Fruit fly (Drosophila melanogaster) whole organism, adult: Measurements from ENCODE around the gene U2af38.

ENCODE experiments used
- CG14711 ChIP-seq: fragments of 200-800 bp; sonication (Bioruptor generic); optimal IDR thresholded peaks from 2 replicates; lab custom pipeline; 2018; ENCODE audit warnings: missing biosample characterization, mild to moderate bottlenecking, missing genetic modification characterization, moderate library complexity
- CG7101 ChIP-seq: fragments of 200-800 bp; sonication (Bioruptor generic); optimal IDR thresholded peaks from 2 replicates; lab custom pipeline; 2018; ENCODE audit warnings: missing biosample characterization, mild to moderate bottlenecking, missing genetic modification characterization, moderate library complexity
- Clk ChIP-seq: fragments of 200-800 bp; sonication (Bioruptor generic); optimal IDR thresholded peaks from 2 replicates; lab custom pipeline; 2017; ENCODE audit warnings: missing biosample characterization, missing genetic modification characterization
- Crg-1 ChIP-seq: fragments of 200-800 bp; sonication (Bioruptor generic); optimal IDR thresholded peaks from 2 replicates; lab custom pipeline; 2016; ENCODE audit warnings: missing biosample characterization, missing genetic modification characterization
- Hr96 ChIP-seq: fragments of 200-800 bp; sonication (Bioruptor generic); optimal IDR thresholded peaks from 2 replicates; lab custom pipeline; 2016; ENCODE audit warnings: missing biosample characterization, missing genetic modification characterization
- Mnt ChIP-seq: fragments of 200-800 bp; sonication (Bioruptor generic); optimal IDR thresholded peaks from 2 replicates; lab custom pipeline; 2016; ENCODE audit warnings: missing biosample characterization, mild to moderate bottlenecking, missing genetic modification characterization
- bab1 ChIP-seq: fragments of 200-800 bp; sonication (Bioruptor generic); optimal IDR thresholded peaks from 3 replicates; lab custom pipeline; 2019; ENCODE audit warnings: missing biosample characterization, mild to moderate bottlenecking, missing genetic modification characterization, moderate library complexity
- cic ChIP-seq: fragments of 200-800 bp; sonication (Bioruptor generic); optimal IDR thresholded peaks from 2 replicates; lab custom pipeline; 2017; ENCODE audit warnings: missing biosample characterization, mild to moderate bottlenecking, missing genetic modification characterization, moderate library complexity
- cnc ChIP-seq, 2 experiments: fragments of >200 bp; optimal IDR thresholded peaks; 2 replicates each; lab custom pipeline; 2017
- kay ChIP-seq: fragments of 200-800 bp; sonication (Bioruptor generic); peaks from one replicate; lab custom pipeline; 2016; ENCODE audit warnings: missing biosample characterization, missing genetic modification characterization, borderline replicate concordance
- ovo ChIP-seq: fragments of 200-800 bp; sonication (Bioruptor generic); optimal IDR thresholded peaks from 2 replicates; lab custom pipeline; 2016; ENCODE audit warnings: missing biosample characterization, missing genetic modification characterization
- pad ChIP-seq: fragments of 200-800 bp; sonication (Bioruptor generic); optimal IDR thresholded peaks from 3 replicates; lab custom pipeline; 2017; ENCODE audit warnings: missing biosample characterization, missing genetic modification characterization, mild to moderate bottlenecking, moderate library complexity, missing genetic modification reagents
- toe ChIP-seq: fragments of 200-800 bp; sonication (Bioruptor generic); optimal IDR thresholded peaks from 2 replicates; lab custom pipeline; 2016; ENCODE audit warnings: missing biosample characterization, missing genetic modification characterization

DNA sequence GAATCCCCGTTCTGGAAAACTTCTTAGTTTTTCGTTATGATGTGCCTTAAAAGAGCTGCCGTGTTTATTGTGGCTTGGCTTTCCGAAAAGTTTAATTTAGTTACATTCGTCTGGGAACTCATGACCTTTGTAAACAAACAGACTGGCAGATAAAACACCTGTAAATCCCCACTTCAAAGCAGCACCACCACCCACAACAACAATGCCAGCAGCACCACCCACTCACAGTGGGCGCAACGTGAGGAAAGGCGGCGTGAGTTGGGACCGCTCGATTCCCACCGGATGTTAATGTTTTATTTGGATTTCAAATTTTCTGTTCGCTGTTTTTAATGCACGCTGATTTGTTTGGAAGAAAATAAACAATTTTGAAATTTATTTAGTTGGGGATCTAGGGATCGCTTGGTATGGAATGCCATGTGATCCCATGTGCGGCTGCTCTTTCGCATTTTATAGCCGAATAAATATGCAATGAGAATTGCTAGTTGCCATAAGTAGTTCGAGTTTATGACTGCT is 13.8 kb upstream of the U2af38 start:
- TF ChIP-seq CG14711 (tag; lab: Kevin White, UChicago) = no peak
- TF ChIP-seq CG7101 = no peak
- no peak for TF ChIP-seq kay (GFP tag; lab: Kevin White, UChicago)
- TF ChIP-seq cnc (optimal IDR thresholded peaks at IDR 0.05; lab: Kevin White, UChicago) = no peak
- TF ChIP-seq cic (GFP tag; lab: Kevin White, UChicago) = no peak
- no peak for TF ChIP-seq Crg-1 (GFP tag; lab: Kevin White, UChicago)
- no peak for TF ChIP-seq Mnt (GFP tag; lab: Kevin White, UChicago)
- TF ChIP-seq pad (GFP tag; lab: Kevin White, UChicago) = no peak
- TF ChIP-seq toe = no peak
- TF ChIP-seq ovo (GFP tag; lab: Kevin White, UChicago) = no peak
- no peak for TF ChIP-seq Hr96 (GFP tag; lab: Kevin White, UChicago)
- no peak for TF ChIP-seq bab1 (GFP tag; lab: Kevin White, UChicago)
- no peak for TF ChIP-seq Clk (GFP tag; lab: Kevin White, UChicago)
